Fruit fly (Drosophila melanogaster) whole organism, adult: Measurements from ENCODE around the gene CG15563.

Source experiments
- CG12768 ChIP-seq: fragments of 200-800 bp; sonication (Bioruptor generic); optimal IDR thresholded peaks from 2 replicates; lab custom pipeline; 2017; ENCODE audit warnings: missing biosample characterization, missing genetic modification characterization, mild to moderate bottlenecking, moderate library complexity, missing genetic modification reagents
- CG14711 ChIP-seq: fragments of 200-800 bp; sonication (Bioruptor generic); optimal IDR thresholded peaks from 2 replicates; lab custom pipeline; 2018; ENCODE audit warnings: missing biosample characterization, mild to moderate bottlenecking, missing genetic modification characterization, moderate library complexity
- CG33017 ChIP-seq: fragments of 200-800 bp; sonication (Bioruptor generic); optimal IDR thresholded peaks from 2 replicates; lab custom pipeline; 2018; ENCODE audit warnings: missing biosample characterization, mild to moderate bottlenecking, missing genetic modification characterization, moderate library complexity
- CG7045 ChIP-seq: fragments of 200-800 bp; sonication (Bioruptor generic); optimal IDR thresholded peaks from 2 replicates; lab custom pipeline; 2017; ENCODE audit warnings: missing biosample characterization, mild to moderate bottlenecking, missing genetic modification characterization
- CG7101 ChIP-seq: fragments of 200-800 bp; sonication (Bioruptor generic); optimal IDR thresholded peaks from 2 replicates; lab custom pipeline; 2018; ENCODE audit warnings: missing biosample characterization, mild to moderate bottlenecking, missing genetic modification characterization, moderate library complexity
- Clk ChIP-seq: fragments of 200-800 bp; sonication (Bioruptor generic); optimal IDR thresholded peaks from 2 replicates; lab custom pipeline; 2017; ENCODE audit warnings: missing biosample characterization, missing genetic modification characterization
- Crg-1 ChIP-seq: fragments of 200-800 bp; sonication (Bioruptor generic); optimal IDR thresholded peaks from 2 replicates; lab custom pipeline; 2016; ENCODE audit warnings: missing biosample characterization, missing genetic modification characterization
- Hr96 ChIP-seq: fragments of 200-800 bp; sonication (Bioruptor generic); optimal IDR thresholded peaks from 2 replicates; lab custom pipeline; 2016; ENCODE audit warnings: missing biosample characterization, missing genetic modification characterization
- Mnt ChIP-seq: fragments of 200-800 bp; sonication (Bioruptor generic); optimal IDR thresholded peaks from 2 replicates; lab custom pipeline; 2016; ENCODE audit warnings: missing biosample characterization, mild to moderate bottlenecking, missing genetic modification characterization
- bab1 ChIP-seq: fragments of 200-800 bp; sonication (Bioruptor generic); optimal IDR thresholded peaks from 3 replicates; lab custom pipeline; 2019; ENCODE audit warnings: missing biosample characterization, mild to moderate bottlenecking, missing genetic modification characterization, moderate library complexity
- cnc ChIP-seq, 2 experiments: fragments of >200 bp; optimal IDR thresholded peaks; 2 replicates each; lab custom pipeline; 2017
- ovo ChIP-seq: fragments of 200-800 bp; sonication (Bioruptor generic); optimal IDR thresholded peaks from 2 replicates; lab custom pipeline; 2016; ENCODE audit warnings: missing biosample characterization, missing genetic modification characterization
- tj ChIP-seq: fragments of 200-800 bp; sonication (Bioruptor generic); optimal IDR thresholded peaks from 3 replicates; lab custom pipeline; 2017; ENCODE audit warnings: missing biosample characterization, mild to moderate bottlenecking, missing genetic modification characterization, moderate library complexity

- TF ChIP-seq CG33017 = no peak
- peak; percentile 65 for TF ChIP-seq ovo (GFP tag; lab: Kevin White, UChicago)
- no peak for TF ChIP-seq Crg-1 (GFP tag; lab: Kevin White, UChicago)
- no peak for TF ChIP-seq Clk (GFP tag; lab: Kevin White, UChicago)
- TF ChIP-seq CG12768 (GFP tag; lab: Kevin White, UChicago) = no peak
- no peak for TF ChIP-seq Mnt (GFP tag; lab: Kevin White, UChicago)
- TF ChIP-seq CG14711 (tag; lab: Kevin White, UChicago) = no peak
- TF ChIP-seq CG7101 (tag; lab: Kevin White, UChicago) = no peak
- TF ChIP-seq tj (GFP tag; lab: Kevin White, UChicago) = no peak
- TF ChIP-seq bab1 = no peak
- no peak for TF ChIP-seq CG7045
- no peak for TF ChIP-seq cnc (optimal IDR thresholded peaks at IDR 0.05; lab: Kevin White, UChicago)
- TF ChIP-seq Hr96 (GFP tag; lab: Kevin White, UChicago) = peak; percentile 17
These were observed 37.5 kb downstream of the CG15563 start for dm6 chr3R:31194627-31195026.
